Worm (Caenorhabditis elegans): ENCODE data around the gene rpl-37.

Gene rpl-37

DNA sequence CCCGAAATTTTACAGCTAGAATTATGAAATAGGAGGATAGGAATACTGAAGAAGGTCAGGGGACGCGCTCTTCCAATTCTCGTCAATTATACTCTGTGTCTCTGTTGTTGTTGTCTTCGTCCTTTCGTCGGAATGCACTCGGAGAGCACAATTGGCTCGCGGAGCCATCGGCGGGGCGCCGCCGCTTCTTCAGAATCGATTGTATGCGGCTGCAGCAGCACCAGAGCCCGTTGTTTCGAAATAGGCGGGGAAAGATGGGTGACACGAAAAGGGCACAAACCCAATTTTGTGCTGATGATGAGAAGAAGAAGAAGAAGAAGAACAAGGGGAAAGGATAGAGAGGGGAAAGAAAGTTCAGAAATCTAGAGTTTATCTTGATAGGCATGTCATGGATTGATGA lies 13.7 kb downstream of the rpl-37 start:
- TF ChIP-seq lsy-2 (tag; optimal IDR thresholded peaks at IDR 0.05) (peak in 1 of 2 experiments; percentile 28), nhr-71 (tag; optimal IDR thresholded peaks at IDR 0.05) (peak; percentile 21), nhr-12 (tag; optimal IDR thresholded peaks at IDR 0.05) (no peak), ceh-8 (GFP tag; optimal IDR thresholded peaks at IDR 0.05) (no peak), ztf-11 (tag; optimal IDR thresholded peaks at IDR 0.05) (peak in 1 of 2 experiments; percentile 4), isw-1 (GFP tag; IDR thresholded peaks at IDR 0.05) (peak; percentile 14), fkh-10 (GFP tag; optimal IDR thresholded peaks at IDR 0.05) (peak; percentile 1), nhr-11 (tag; optimal IDR thresholded peaks at IDR 0.05) (no peak), nhr-47 (tag; optimal IDR thresholded peaks at IDR 0.05) (peak; percentile 11), efl-1 (optimal IDR thresholded peaks at IDR 0.05) (no peak), efl-1 (GFP tag; optimal IDR thresholded peaks at IDR 0.05 in 1 of 2) (peak in 1 of 2 experiments; percentile 75), mef-2 (tag; optimal IDR thresholded peaks at IDR 0.05) (no peak), ceh-82 (tag; optimal IDR thresholded peaks at IDR 0.05) (peak in 2 of 3 experiments; percentile 32 to 52), F16B12.6 (tag; optimal IDR thresholded peaks at IDR 0.05) (peak; percentile 4), lin-14 (GFP tag; optimal IDR thresholded peaks at IDR 0.05) (peak; percentile 87)

DNA sequence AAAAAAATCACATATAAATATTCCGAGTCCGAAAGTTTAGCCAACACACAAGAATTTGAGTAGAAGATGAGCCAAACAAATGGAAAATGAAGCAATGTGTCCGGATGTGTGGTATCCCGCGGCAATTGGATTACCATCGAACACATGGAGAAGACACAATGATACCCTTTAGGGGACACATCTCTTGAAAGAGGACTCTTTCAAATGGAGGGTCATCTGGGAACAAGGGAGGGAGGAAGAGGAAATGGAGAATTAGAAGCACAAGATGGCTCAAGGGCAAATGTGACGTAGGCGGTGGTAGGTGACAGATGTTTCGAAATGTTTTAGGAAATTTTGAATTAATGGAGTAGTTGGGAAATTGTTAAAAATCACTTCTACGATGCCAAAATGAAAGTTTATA lies 14.6 kb downstream of the rpl-37 start:
- peak; percentile 12 for TF ChIP-seq zag-1 (tag; optimal IDR thresholded peaks at IDR 0.05)
- TF ChIP-seq lin-14 (GFP tag; optimal IDR thresholded peaks at IDR 0.05): peak; percentile 61
- TF ChIP-seq ztf-11 (tag; optimal IDR thresholded peaks at IDR 0.05): peak in 1 of 2 experiments; percentile 2
- TF ChIP-seq nhr-71 (tag; optimal IDR thresholded peaks at IDR 0.05): no peak
- no peak for TF ChIP-seq jun-1 (tag; optimal IDR thresholded peaks at IDR 0.05)

DNA sequence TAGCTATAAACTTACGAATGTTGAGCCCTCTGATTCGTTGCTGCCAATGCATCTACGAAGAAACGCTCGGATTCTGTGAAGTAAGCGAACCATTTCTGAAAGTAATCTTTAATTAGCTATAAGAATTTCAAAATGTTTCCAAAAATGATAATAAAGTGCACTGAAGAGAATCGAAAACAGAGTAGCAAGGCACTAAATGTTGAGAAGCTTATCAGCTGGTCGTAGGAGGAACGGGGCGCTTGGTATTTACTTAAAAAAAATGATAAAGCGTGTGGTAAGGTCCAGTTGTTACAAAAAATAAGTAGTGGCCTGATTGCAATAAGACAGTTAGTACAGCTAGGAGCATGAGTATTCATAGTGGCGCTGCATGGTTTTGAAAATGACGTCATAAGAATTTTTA lies 17.9 kb downstream of the rpl-37 start, which contains the start of gene C54C6.7:
Gene C54C6.7 (minus strand): TSS at position 101 of the 400 bp plus-strand sequence.
- TF ChIP-seq nhr-71 (tag; optimal IDR thresholded peaks at IDR 0.05) (no peak), ama-1 (optimal IDR thresholded peaks at IDR 0.05) (no peak), rnt-1 (tag; optimal IDR thresholded peaks at IDR 0.05) (no peak), swsn-7 (tag; optimal IDR thresholded peaks at IDR 0.05) (no peak), nhr-12 (tag; optimal IDR thresholded peaks at IDR 0.05) (no peak), egl-27 (tag; optimal IDR thresholded peaks at IDR 0.05) (no peak)

DNA sequence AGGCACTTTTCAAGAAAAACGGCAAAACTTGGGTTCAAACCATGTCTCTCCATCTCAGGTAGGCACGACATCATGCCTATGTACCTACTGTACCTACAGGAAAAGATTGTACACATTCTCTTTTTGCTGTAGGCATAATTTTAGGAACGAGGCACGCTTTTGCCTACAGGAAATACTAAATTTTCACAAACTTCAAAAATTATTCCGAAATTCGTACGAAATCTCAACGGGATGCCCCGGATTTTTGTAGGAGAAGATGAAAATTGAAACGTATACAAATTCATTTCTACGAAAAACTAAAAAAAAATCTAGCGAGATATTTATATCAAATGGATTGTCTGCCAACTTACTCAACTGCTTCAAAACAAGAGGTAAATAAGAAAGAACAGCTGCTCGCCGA lies 19.6 kb downstream of the rpl-37 start, which contains the start of gene C54C6.11:
Gene C54C6.11 (plus strand): TSS at position 301 of the 400 bp plus-strand sequence.
- no peak for TF ChIP-seq fos-1 (tag; optimal IDR thresholded peaks at IDR 0.05)
- TF ChIP-seq C16A3.4 (tag; optimal IDR thresholded peaks at IDR 0.05): no peak
- no peak for TF ChIP-seq ceh-90 (tag; optimal IDR thresholded peaks at IDR 0.05)
- no peak for TF ChIP-seq egl-27 (tag; optimal IDR thresholded peaks at IDR 0.05)
- TF ChIP-seq nhr-90 (tag; optimal IDR thresholded peaks at IDR 0.05; ENCODE audit: poor library complexity): no peak

DNA sequence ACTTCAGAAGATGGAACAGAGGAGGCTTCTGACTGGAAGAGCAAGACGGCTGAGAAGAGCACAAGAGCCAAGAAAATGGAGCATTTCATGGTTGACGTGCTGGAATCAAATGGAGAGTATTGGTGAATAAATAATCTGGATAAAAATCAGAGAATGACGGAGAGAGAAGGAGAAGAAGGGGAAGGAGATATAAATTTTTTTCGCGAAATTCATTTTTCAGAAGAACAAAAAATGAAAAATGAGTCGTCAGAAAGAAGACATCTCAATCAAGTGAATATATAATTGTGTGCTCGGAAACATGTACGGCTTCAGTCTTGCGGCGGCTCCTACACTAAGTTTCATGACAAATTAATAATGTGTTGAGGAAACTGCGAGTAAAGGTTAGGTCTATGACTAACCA lies 21.3 kb downstream of the rpl-37 start, which contains the start of gene C54C6.5:
Gene C54C6.5 (minus strand): TSS at position 101 of the 400 bp plus-strand sequence.
- TF ChIP-seq nhr-76 (tag; optimal IDR thresholded peaks at IDR 0.05) (no peak), lsy-2 (tag; optimal IDR thresholded peaks at IDR 0.05) (no peak), sptf-1 (tag; optimal IDR thresholded peaks at IDR 0.05) (no peak), rnt-1 (tag; optimal IDR thresholded peaks at IDR 0.05) (no peak)

DNA sequence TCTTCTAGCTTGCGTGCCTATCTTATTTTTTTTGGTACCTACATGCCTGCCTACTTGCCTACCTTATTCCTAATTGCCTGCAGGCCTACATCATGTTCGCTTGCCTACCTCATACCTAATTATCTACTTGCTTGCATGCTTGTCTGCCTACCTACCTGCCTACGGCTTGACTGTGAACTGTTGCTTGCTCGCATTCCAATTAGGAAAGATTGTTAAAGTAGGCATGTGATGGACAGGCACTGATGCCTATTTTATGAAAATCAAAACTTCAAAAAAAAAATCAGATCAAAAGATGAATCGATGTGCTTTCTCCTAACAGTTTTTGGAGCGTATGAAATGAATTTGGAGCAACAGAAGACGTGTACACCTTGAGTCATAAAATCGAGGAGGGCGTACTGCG lies 21.9 kb downstream of the rpl-37 start:
- TF ChIP-seq swsn-7 (tag; optimal IDR thresholded peaks at IDR 0.05) (no peak), efl-1 (optimal IDR thresholded peaks at IDR 0.05) (no peak), efl-1 (GFP tag; optimal IDR thresholded peaks at IDR 0.05 in 1 of 2) (peak in 1 of 2 experiments; percentile 69), ets-5 (GFP tag; IDR thresholded peaks at IDR 0.05) (no peak)

DNA sequence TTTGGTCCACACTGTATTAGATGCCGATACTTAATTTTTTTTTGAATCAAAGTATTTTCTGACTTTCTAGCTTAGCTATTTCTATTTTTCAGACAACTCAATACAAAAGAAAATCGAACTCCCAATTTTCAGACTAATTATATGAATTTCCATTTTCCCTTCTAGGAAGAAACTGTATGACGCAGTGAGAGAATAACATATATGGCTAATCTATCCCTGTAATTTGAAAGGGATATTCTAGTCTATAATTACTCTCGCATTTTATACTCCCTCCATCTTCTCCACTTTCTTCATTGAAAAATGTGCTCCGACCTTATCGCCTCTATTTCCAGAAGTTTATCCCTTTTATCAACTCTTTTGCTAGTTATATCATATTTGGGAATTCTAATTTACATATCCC lies 24.9 kb downstream of the rpl-37 start, which contains the start of gene C54C6.4:
Gene C54C6.4 (plus strand): TSS at position 301 of the 400 bp plus-strand sequence.
- TF ChIP-seq unc-98 (GFP tag; IDR thresholded peaks at IDR 0.05): no peak
- no peak for TF ChIP-seq ces-1 (GFP tag; optimal IDR thresholded peaks at IDR 0.05)
- TF ChIP-seq nhr-237 (tag; optimal IDR thresholded peaks at IDR 0.05): no peak
- no peak for TF ChIP-seq nhr-77 (tag; optimal IDR thresholded peaks at IDR 0.05)
- no peak for TF ChIP-seq efl-1 (optimal IDR thresholded peaks at IDR 0.05)
- TF ChIP-seq efl-1 (GFP tag; optimal IDR thresholded peaks at IDR 0.05 in 1 of 2): peak in 1 of 2 experiments; percentile 16
